Fruit fly (Drosophila melanogaster) Kc167 (cell line): ENCODE data around the gene Nepl9.

ENCODE experiments used
- Myc ChIP-seq: fragments of >200 bp; optimal IDR thresholded peaks from 2 replicates; lab custom pipeline; 2017; ENCODE audit warnings: missing external identifiers
- h ChIP-seq: fragments of >200 bp; optimal IDR thresholded peaks from 3 replicates; lab custom pipeline; 2018; ENCODE audit warnings: missing external identifiers

DNA sequence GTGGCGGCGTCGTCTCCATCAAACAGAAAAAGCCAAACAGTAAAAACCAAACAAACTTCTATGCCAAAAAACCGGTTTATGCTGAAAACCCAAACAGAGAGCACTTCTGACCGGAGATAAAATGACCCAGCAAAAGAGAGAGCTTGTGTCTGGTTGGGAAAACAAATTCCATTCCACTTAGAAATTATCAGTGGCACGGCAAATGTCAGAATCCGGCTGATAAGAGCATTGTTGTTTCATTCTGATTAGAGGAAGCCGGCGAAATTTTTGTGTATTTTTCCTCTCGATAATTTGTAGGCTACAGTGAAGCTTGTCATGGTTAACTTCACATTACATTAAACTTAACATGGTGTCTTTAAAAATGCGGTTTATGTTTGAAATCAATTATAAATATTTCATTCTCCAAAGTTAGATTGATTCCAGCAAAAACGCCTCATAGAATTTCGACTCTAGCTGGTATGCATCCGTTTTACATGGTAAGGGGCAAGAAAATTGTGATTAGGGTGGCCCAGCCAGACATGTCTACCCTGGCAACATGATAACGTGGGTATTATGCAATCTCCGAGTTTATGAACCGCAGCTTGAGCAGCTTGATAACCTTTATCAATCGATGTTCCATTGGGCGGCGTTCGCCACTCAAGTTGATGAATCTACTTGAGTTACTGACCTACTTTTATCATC is 19.5 kb downstream of the Nepl9 start:
- no peak for TF ChIP-seq h (lab: Kevin White, UChicago)
- TF ChIP-seq Myc (lab: Kevin White, UChicago) = no peak
